Fruit fly (Drosophila melanogaster) S2 (cell line): ENCODE measurements around the gene Atpalpha.

Experiments used
- CG8478 ChIP-seq: fragments of >200 bp; optimal IDR thresholded peaks from 2 replicates; lab custom pipeline; 2018
- CTCF ChIP-seq, 2 experiments: fragments of >200 bp; optimal IDR thresholded peaks; 2 replicates each; lab custom pipeline; 2018

dm6 chr3R:20976649-20977048 lies 28.1 kb downstream of the Atpalpha start:
- TF ChIP-seq CG8478 (lab: Kevin White, UChicago) (no peak), CTCF (optimal IDR thresholded peaks at IDR 0.05; lab: Kevin White, UChicago) (no peak)
